Fruit fly (Drosophila melanogaster) whole organism, embryonic: ENCODE data around the gene tst.

Experiments used
- Bteb2 ChIP-seq: fragments of 200-800 bp; sonication (Bioruptor generic); optimal IDR thresholded peaks from 2 replicates; lab custom pipeline; 2016; ENCODE audit warnings: missing biosample characterization, missing genetic modification characterization
- CG10209 ChIP-seq: fragments of 200-800 bp; sonication (Bioruptor generic); optimal IDR thresholded peaks from 3 replicates; lab custom pipeline; 2017; ENCODE audit warnings: missing biosample characterization, mild to moderate bottlenecking, missing genetic modification characterization, missing genetic modification reagents
- CG13624 ChIP-seq: fragments of 200-800 bp; sonication (Bioruptor generic); optimal IDR thresholded peaks from 2 replicates; lab custom pipeline; 2016; ENCODE audit warnings: missing biosample characterization, missing genetic modification characterization
- CG15073 ChIP-seq: fragments of 200-800 bp; sonication (Bioruptor generic); optimal IDR thresholded peaks from 2 replicates; lab custom pipeline; 2016; ENCODE audit warnings: missing biosample characterization, missing genetic modification characterization
- CG16813 ChIP-seq: fragments of 200-800 bp; sonication (Bioruptor generic); IDR thresholded peaks from 3 replicates; pipeline ENCODE4 v1.3.6; 2022; ENCODE audit warnings: missing biosample characterization, missing genetic modification characterization; ENCODE audit not compliant: partially characterized antibody
- CG17361 ChIP-seq: fragments of 200-800 bp; sonication (Bioruptor generic); IDR thresholded peaks from 3 replicates; pipeline ENCODE4 v1.3.6; 2022; ENCODE audit warnings: missing biosample characterization, missing genetic modification characterization
- CG33557 ChIP-seq: fragments of 200-800 bp; sonication (Bioruptor generic); optimal IDR thresholded peaks from 2 replicates; lab custom pipeline; 2019; ENCODE audit warnings: missing biosample characterization, mild to moderate bottlenecking, missing genetic modification characterization, moderate library complexity
- CG3726 ChIP-seq: fragments of 200-800 bp; sonication (Bioruptor generic); IDR thresholded peaks from 3 replicates; pipeline ENCODE4, ENCODE4 v1.3.6; 2022; ENCODE audit warnings: missing biosample characterization, missing genetic modification characterization
- CG3838 ChIP-seq: fragments of 200-800 bp; sonication (Bioruptor generic); optimal IDR thresholded peaks from 3 replicates; lab custom pipeline; 2016; ENCODE audit warnings: missing biosample characterization, missing genetic modification characterization
- CG6683 ChIP-seq: fragments of 200-800 bp; sonication (Bioruptor generic); optimal IDR thresholded peaks from 2 replicates; lab custom pipeline; 2017; ENCODE audit warnings: missing biosample characterization, mild to moderate bottlenecking, missing genetic modification characterization, missing genetic modification reagents
- CG6689 ChIP-seq: fragments of 200-800 bp; sonication (Bioruptor generic); IDR thresholded peaks from 2 replicates; pipeline ENCODE4 v1.3.6; 2022; ENCODE audit warnings: missing biosample characterization, missing genetic modification characterization
- CG7786 ChIP-seq: fragments of 200-800 bp; sonication (Bioruptor generic); optimal IDR thresholded peaks from 2 replicates; lab custom pipeline; 2016; ENCODE audit warnings: missing biosample characterization, missing genetic modification characterization
- CG8281 ChIP-seq: fragments of 200-800 bp; sonication (Bioruptor generic); optimal IDR thresholded peaks from 2 replicates; lab custom pipeline; 2018; ENCODE audit warnings: missing biosample characterization, mild to moderate bottlenecking, missing genetic modification characterization, moderate library complexity
- CG8924 ChIP-seq: fragments of 200-800 bp; optimal IDR thresholded peaks from 3 replicates; lab custom pipeline; 2019; ENCODE audit warnings: missing biosample characterization, mild to moderate bottlenecking, missing genetic modification characterization, moderate library complexity
- CG9437 ChIP-seq: fragments of 200-800 bp; sonication (Bioruptor generic); optimal IDR thresholded peaks from 2 replicates; lab custom pipeline; 2018; ENCODE audit warnings: missing biosample characterization, mild to moderate bottlenecking, missing genetic modification characterization
- D ChIP-seq, 2 experiments: fragments of 200-800 bp in 1 of 2; fragments of >200 bp in 1 of 2; sonication (Bioruptor generic) in 1 of 2; optimal IDR thresholded peaks; 2 replicates in 1 of 2; 3 replicates in 1 of 2; lab custom pipeline; 2017; ENCODE audit warnings: mild to moderate bottlenecking in 1 of 2, missing biosample characterization in 1 of 2, missing genetic modification characterization in 1 of 2, missing genetic modification reagents in 1 of 2
- Dfd ChIP-seq, 2 experiments: fragments of >200 bp; optimal IDR thresholded peaks; 2 replicates each; lab custom pipeline; 2017; ENCODE audit warnings: missing biosample characterization in 2 of 2, missing genetic modification characterization in 2 of 2
- Dip2 ChIP-seq: fragments of 200-800 bp; sonication (Bioruptor generic); IDR thresholded peaks from 2 replicates; pipeline ENCODE4 v1.3.6; 2022; ENCODE audit warnings: missing biosample characterization, missing genetic modification characterization
- Doc3 ChIP-seq: fragments of 200-800 bp; sonication (Bioruptor generic); IDR thresholded peaks from 3 replicates; pipeline ENCODE4 v1.3.6; 2022; ENCODE audit warnings: missing biosample characterization, missing genetic modification characterization; ENCODE audit not compliant: partially characterized antibody
- Drgx ChIP-seq: fragments of 200-800 bp; sonication (Bioruptor generic); IDR thresholded peaks from 2 replicates; pipeline ENCODE4 v1.3.6; 2022; ENCODE audit warnings: missing biosample characterization, missing genetic modification characterization
- Ets65A ChIP-seq: fragments of 200-800 bp; sonication (Bioruptor generic); peaks from one replicate; lab custom pipeline; 2016; ENCODE audit warnings: missing biosample characterization, missing genetic modification characterization
- GATAe ChIP-seq: fragments of 200-800 bp; sonication (Bioruptor generic); conservative IDR thresholded peaks from 2 replicates; pipeline ENCODE4 v1.3.6; 2022; ENCODE audit warnings: missing biosample characterization, missing genetic modification characterization
- HmgD ChIP-seq: fragments of 200-800 bp; sonication (Bioruptor generic); optimal IDR thresholded peaks from 3 replicates; lab custom pipeline; 2016; ENCODE audit warnings: missing biosample characterization, missing genetic modification characterization
- Lpt ChIP-seq: fragments of >200 bp; optimal IDR thresholded peaks from 2 replicates; lab custom pipeline; 2018; ENCODE audit warnings: missing biosample characterization, missing genetic modification characterization
- Poxn ChIP-seq: fragments of 200-800 bp; sonication (Bioruptor generic); IDR thresholded peaks from 2 replicates; pipeline ENCODE4 v1.3.6; 2022; ENCODE audit warnings: missing biosample characterization, missing genetic modification characterization
- Ravus ChIP-seq: fragments of 200-800 bp; sonication (Bioruptor generic); IDR thresholded peaks from 2 replicates; pipeline ENCODE4 v1.3.6; 2022; ENCODE audit warnings: missing biosample characterization, missing genetic modification characterization
- Vsx1 ChIP-seq: fragments of 200-800 bp; sonication (Bioruptor generic); optimal IDR thresholded peaks from 2 replicates; lab custom pipeline; 2017; ENCODE audit warnings: missing biosample characterization, mild to moderate bottlenecking, missing genetic modification characterization, missing genetic modification reagents
- Xrp1 ChIP-seq: fragments of 200-800 bp; sonication (Bioruptor generic); IDR thresholded peaks from 2 replicates; pipeline ENCODE4 v1.3.6; 2022; ENCODE audit warnings: missing biosample characterization, missing genetic modification characterization
- crol ChIP-seq: fragments of 200-800 bp; sonication (Bioruptor generic); IDR thresholded peaks from 2 replicates; pipeline ENCODE4 v1.3.6; 2022; ENCODE audit warnings: missing biosample characterization, missing genetic modification characterization
- cwo ChIP-seq: fragments of 200-800 bp; sonication (Bioruptor generic); optimal IDR thresholded peaks from 3 replicates; lab custom pipeline; 2017; ENCODE audit warnings: missing biosample characterization, missing genetic modification characterization, mild to moderate bottlenecking, moderate library complexity, missing genetic modification reagents
- dpn ChIP-seq, 2 experiments: fragments of 200-800 bp; sonication (Bioruptor generic); optimal IDR thresholded peaks; 3 replicates each; lab custom pipeline; 2016; ENCODE audit warnings: missing biosample characterization in 2 of 2, missing genetic modification characterization in 2 of 2
- eve ChIP-seq, 2 experiments: fragments of >200 bp; optimal IDR thresholded peaks; 2 replicates each; lab custom pipeline; 2017; ENCODE audit warnings: missing biosample characterization in 2 of 2, missing genetic modification characterization in 2 of 2
- fd102C ChIP-seq: fragments of 200-800 bp; sonication (Bioruptor generic); optimal IDR thresholded peaks from 2 replicates; lab custom pipeline; 2018; ENCODE audit warnings: missing biosample characterization, mild to moderate bottlenecking, missing genetic modification characterization, moderate library complexity
- fd64A ChIP-seq: fragments of 200-800 bp; sonication (Bioruptor generic); optimal IDR thresholded peaks from 3 replicates; lab custom pipeline; 2018; ENCODE audit warnings: missing biosample characterization, mild to moderate bottlenecking, missing genetic modification characterization
- gfzf ChIP-seq: fragments of 200-800 bp; sonication (Bioruptor generic); optimal IDR thresholded peaks from 2 replicates; lab custom pipeline; 2016; ENCODE audit warnings: missing biosample characterization, mild to moderate bottlenecking, missing genetic modification characterization, moderate library complexity
- klu ChIP-seq: fragments of 200-800 bp; sonication (Bioruptor generic); IDR thresholded peaks from 2 replicates; pipeline ENCODE4 v1.3.6; 2022; ENCODE audit warnings: missing biosample characterization, missing genetic modification characterization
- kni ChIP-seq: fragments of 200-800 bp; sonication (Bioruptor generic); optimal IDR thresholded peaks from 3 replicates; lab custom pipeline; 2017; ENCODE audit warnings: mild to moderate bottlenecking, missing biosample characterization, missing genetic modification reagents, missing genetic modification characterization
- lola ChIP-seq, 3 experiments: fragments of >200 bp in 2 of 3; fragments of 200-800 bp in 1 of 3; sonication (Bioruptor generic) in 1 of 3; optimal IDR thresholded peaks; 2 replicates each; lab custom pipeline; 2017 to 2019; ENCODE audit warnings: missing biosample characterization in 3 of 3, missing genetic modification characterization in 3 of 3, mild to moderate bottlenecking in 1 of 3, moderate library complexity in 1 of 3
- nerfin-2 ChIP-seq: fragments of 200-800 bp; sonication (Bioruptor generic); IDR thresholded peaks from 2 replicates; pipeline ENCODE4 v1.3.6; 2022; ENCODE audit warnings: missing biosample characterization, missing genetic modification characterization; ENCODE audit not compliant: partially characterized antibody
- pb ChIP-seq: fragments of 200-800 bp; sonication (Bioruptor generic); optimal IDR thresholded peaks from 3 replicates; lab custom pipeline; 2016; ENCODE audit warnings: missing biosample characterization, missing genetic modification characterization
- pfk ChIP-seq: fragments of 200-800 bp; sonication (Bioruptor generic); optimal IDR thresholded peaks from 2 replicates; lab custom pipeline; 2018; ENCODE audit warnings: missing biosample characterization, mild to moderate bottlenecking, missing genetic modification characterization, moderate library complexity
- pum ChIP-seq: fragments of 200-800 bp; sonication (Bioruptor generic); optimal IDR thresholded peaks from 2 replicates; lab custom pipeline; 2016; ENCODE audit warnings: missing biosample characterization, missing genetic modification characterization
- pzg ChIP-seq: fragments of 200-800 bp; sonication (Bioruptor generic); optimal IDR thresholded peaks from 3 replicates; lab custom pipeline; 2018; ENCODE audit warnings: missing biosample characterization, mild to moderate bottlenecking, missing genetic modification characterization, moderate library complexity
- sim ChIP-seq: fragments of 200-800 bp; sonication (Bioruptor generic); IDR thresholded peaks from 2 replicates; pipeline ENCODE4 v1.3.6; 2022; ENCODE audit warnings: missing biosample characterization, missing genetic modification characterization
- tgo ChIP-seq: fragments of 200-800 bp; sonication (Bioruptor generic); IDR thresholded peaks from 3 replicates; pipeline ENCODE4 v1.3.6; 2022; ENCODE audit warnings: missing biosample characterization, missing genetic modification characterization
- tio ChIP-seq: fragments of 200-800 bp; sonication (Bioruptor generic); optimal IDR thresholded peaks from 2 replicates; lab custom pipeline; 2017; ENCODE audit warnings: missing biosample characterization, missing genetic modification characterization, inconsistent platforms
- twi ChIP-seq: fragments of 200-800 bp; optimal IDR thresholded peaks from 2 replicates; lab custom pipeline; 2019; ENCODE audit warnings: missing biosample characterization, mild to moderate bottlenecking, missing genetic modification characterization, moderate library complexity
- tx ChIP-seq: fragments of 200-800 bp; sonication (Bioruptor generic); optimal IDR thresholded peaks from 2 replicates; lab custom pipeline; 2016; ENCODE audit warnings: missing biosample characterization, missing genetic modification characterization
- wek ChIP-seq: fragments of 200-800 bp; sonication (Bioruptor generic); optimal IDR thresholded peaks from 3 replicates; lab custom pipeline; 2018; ENCODE audit warnings: missing biosample characterization, mild to moderate bottlenecking, missing genetic modification characterization, moderate library complexity

tst gene

DNA sequence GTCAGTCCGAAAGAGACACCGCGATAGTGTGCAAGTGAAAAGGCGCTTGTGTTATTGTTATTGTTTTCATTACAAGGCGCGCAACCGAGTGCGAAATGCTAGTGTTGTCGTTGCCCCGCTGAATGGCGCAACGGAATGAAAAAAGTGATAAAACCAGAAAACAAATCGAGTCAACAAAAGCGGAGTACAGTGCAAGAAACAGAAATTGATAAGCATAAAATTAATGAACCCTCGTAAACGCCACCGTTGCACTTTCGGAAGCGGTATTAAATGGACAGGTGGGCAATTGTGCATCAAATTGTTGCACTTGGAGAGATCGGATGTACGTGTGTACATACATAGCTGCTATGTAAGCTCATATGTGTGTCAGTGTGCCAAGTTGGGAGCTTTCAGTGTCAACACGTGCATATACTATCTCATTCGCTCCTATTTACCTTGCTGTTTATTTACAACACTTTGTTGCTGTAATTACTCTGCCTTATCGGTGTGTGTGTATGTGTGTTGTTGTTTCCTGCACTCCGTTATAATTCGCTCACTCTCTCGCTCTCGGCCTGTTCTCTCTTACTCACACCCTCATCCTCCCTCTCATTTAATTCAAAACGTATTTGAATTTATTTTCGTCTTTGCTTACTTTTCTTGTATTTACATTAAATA, 49.2 kb downstream of the tst start (continued):
- TF ChIP-seq CG15073 = no peak
- TF ChIP-seq pb (GFP tag; lab: Kevin White, UChicago) = peak; percentile 73
- TF ChIP-seq pzg (GFP tag; lab: Kevin White, UChicago) = no peak
- peak in 1 of 2 experiments; percentile 85 for TF ChIP-seq eve (GFP tag; optimal IDR thresholded peaks at IDR 0.05; lab: Kevin White, UChicago)
- TF ChIP-seq CG10209 = peak; percentile 31
- no peak for TF ChIP-seq tx
- no peak for TF ChIP-seq Dfd (GFP tag; optimal IDR thresholded peaks at IDR 0.05; lab: Kevin White, UChicago)
- TF ChIP-seq kni (GFP tag; lab: Kevin White, UChicago) = peak; percentile 70
- no peak for TF ChIP-seq gfzf (GFP tag; lab: Kevin White, UChicago)
- no peak for TF ChIP-seq tio (GFP tag; lab: Kevin White, UChicago)
- TF ChIP-seq sim = peak; percentile 72
- TF ChIP-seq klu = no peak
- no peak for TF ChIP-seq Ravus (GFP tag; lab: Robert Waterston, UW)
- no peak for TF ChIP-seq CG16813 (GFP tag; lab: Robert Waterston, UW)
- no peak for TF ChIP-seq Bteb2 (GFP tag; lab: Kevin White, UChicago)
- TF ChIP-seq fd102C (GFP tag; lab: Kevin White, UChicago) = no peak
- TF ChIP-seq tgo (GFP tag; lab: Robert Waterston, UW) = peak; percentile 50; the same call in 2 of the 3 replicates
- TF ChIP-seq CG3726 (GFP tag; lab: Robert Waterston, UW) = peak; percentile 79; the same call in 2 of the 3 replicates
- TF ChIP-seq CG13624 (GFP tag; lab: Kevin White, UChicago) = no peak
- TF ChIP-seq Doc3 (GFP tag; lab: Robert Waterston, UW) = no peak
- TF ChIP-seq lola (GFP tag; optimal IDR thresholded peaks at IDR 0.05; lab: Kevin White, UChicago) = no peak
- no peak for TF ChIP-seq dpn (GFP tag; optimal IDR thresholded peaks at IDR 0.05; lab: Kevin White, UChicago)
- TF ChIP-seq GATAe = no peak
- peak; percentile 39 for TF ChIP-seq CG8924 (tag; lab: Kevin White, UChicago)
- peak; percentile 30 for TF ChIP-seq CG33557 (GFP tag; lab: Kevin White, UChicago)
- TF ChIP-seq cwo (GFP tag; lab: Kevin White, UChicago) = peak; percentile 73
- TF ChIP-seq wek (GFP tag; lab: Kevin White, UChicago) = peak; percentile 83
- no peak for TF ChIP-seq D (optimal IDR thresholded peaks at IDR 0.05; lab: Kevin White, UChicago)
- TF ChIP-seq D (GFP tag; optimal IDR thresholded peaks at IDR 0.05; lab: Kevin White, UChicago) = peak; percentile 31
- TF ChIP-seq twi (tag; lab: Kevin White, UChicago) = no peak
- no peak for TF ChIP-seq Dip2
- TF ChIP-seq CG8281 = peak; percentile 52
- peak; percentile 85 for TF ChIP-seq fd64A (GFP tag; lab: Kevin White, UChicago)
- no peak for TF ChIP-seq Poxn (GFP tag; lab: Robert Waterston, UW)
- peak; percentile 43 for TF ChIP-seq pfk (GFP tag; lab: Kevin White, UChicago)
- peak; percentile 10 for TF ChIP-seq pum (GFP tag; lab: Kevin White, UChicago)
- TF ChIP-seq crol (GFP tag; lab: Robert Waterston, UW) = 0 out of 2 replicates have a peak, but pooled peaks have one; percentile 3
- no peak for TF ChIP-seq Ets65A (GFP tag; lab: Kevin White, UChicago)
- TF ChIP-seq Drgx (GFP tag; lab: Robert Waterston, UW) = peak; percentile 56; the same call in 1 of the 2 replicates
- TF ChIP-seq CG6683 (GFP tag; lab: Kevin White, UChicago) = peak; percentile 78
- no peak for TF ChIP-seq nerfin-2 (GFP tag; lab: Robert Waterston, UW)
- TF ChIP-seq CG6689 = no peak
- no peak for TF ChIP-seq CG3838 (GFP tag; lab: Kevin White, UChicago)
- no peak for TF ChIP-seq CG9437 (GFP tag; lab: Kevin White, UChicago)
- TF ChIP-seq HmgD (GFP tag; lab: Kevin White, UChicago) = no peak
- TF ChIP-seq CG17361 (GFP tag; lab: Robert Waterston, UW) = no peak
- TF ChIP-seq Lpt (GFP tag; lab: Kevin White, UChicago) = no peak
- TF ChIP-seq Xrp1 (GFP tag; lab: Robert Waterston, UW) = peak; percentile 90
- no peak for TF ChIP-seq CG7786
- peak; percentile 52 for TF ChIP-seq Vsx1 (GFP tag; lab: Kevin White, UChicago)
